In the genomic region with DNA sequence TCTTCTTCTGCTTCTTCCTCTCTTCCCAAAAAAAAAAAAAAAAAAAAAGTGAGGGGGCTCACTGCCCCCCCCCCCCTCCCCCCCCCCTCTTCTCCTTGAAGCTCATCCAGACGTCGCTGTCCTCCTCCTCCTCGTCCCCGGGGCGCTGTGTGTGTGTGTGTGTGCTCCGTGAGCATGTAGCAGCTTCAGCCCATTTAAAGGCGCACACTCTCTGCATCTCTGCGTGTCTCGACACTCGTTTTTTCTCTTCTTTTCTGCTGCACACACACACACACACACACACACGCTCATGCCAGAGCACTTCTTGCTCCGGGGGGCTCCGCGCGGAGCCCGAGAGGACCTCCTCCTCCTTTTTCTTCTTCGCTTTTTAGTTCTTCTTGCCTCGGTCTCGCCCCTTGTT, we compare ENCODE assay signal across 3 worm cellular contexts.
TF ChIP-seq lines count a peak whose summit lies in the region.

No protein-coding gene starts in this region.

TF ChIP-seq in whole organism, L1 larva, 84 proteins besides CTCF, POLR2A, EP300 and RAD21 (continued from another document):
- TF ChIP-seq zag-1 (tag; optimal IDR thresholded peaks at IDR 0.05; lab: Kevin White, UChicago) (peak; percentile 4), tbx-2 (tag; optimal IDR thresholded peaks at IDR 0.05; lab: Kevin White, UChicago) (peak; percentile 34), nhr-19 (GFP tag; conservative IDR thresholded peaks at IDR 0.05; lab: Robert Waterston, UW) (peak; percentile 34), hlh-17 (GFP tag; optimal IDR thresholded peaks at IDR 0.05; lab: Kevin White, UChicago; ENCODE audit: borderline replicate concordance) (no peak), skn-1 (tag; optimal IDR thresholded peaks at IDR 0.05; lab: Kevin White, UChicago) (peak; percentile 24), swsn-7 (tag; optimal IDR thresholded peaks at IDR 0.05; lab: Kevin White, UChicago) (peak; percentile 51), unc-86 (tag; optimal IDR thresholded peaks at IDR 0.05; lab: Kevin White, UChicago) (peak; percentile 76), sox-4 (tag; optimal IDR thresholded peaks at IDR 0.05; lab: Kevin White, UChicago) (no peak), egl-13 (tag; optimal IDR thresholded peaks at IDR 0.05; lab: Kevin White, UChicago) (peak; percentile 8), lsy-2 (tag; optimal IDR thresholded peaks at IDR 0.05; lab: Kevin White, UChicago) (peak; percentile 52 to 62), nhr-85 (tag; lab: Kevin White, UChicago) (peak; percentile 2), efl-1 (optimal IDR thresholded peaks at IDR 0.05; lab: Kevin White, UChicago) (peak; percentile 42 to 57), efl-1 (GFP tag; optimal IDR thresholded peaks at IDR 0.05 in 1 of 2; lab: Kevin White, UChicago) (peak in 1 of 2 experiments; percentile 5), fkh-10 (GFP tag; optimal IDR thresholded peaks at IDR 0.05; lab: Kevin White, UChicago) (peak; percentile 53), lin-35 (GFP tag; optimal IDR thresholded peaks at IDR 0.05; lab: Kevin White, UChicago) (peak in 1 of 2 experiments; percentile 52), ceh-88 (GFP tag; IDR thresholded peaks at IDR 0.05; lab: Robert Waterston, UW) (no peak), nhr-47 (tag; optimal IDR thresholded peaks at IDR 0.05; lab: Kevin White, UChicago) (peak; percentile 66), nhr-28 (tag; optimal IDR thresholded peaks at IDR 0.05; lab: Kevin White, UChicago) (no peak), jun-1 (tag; optimal IDR thresholded peaks at IDR 0.05; lab: Kevin White, UChicago) (no peak), xbp-1 (tag; optimal IDR thresholded peaks at IDR 0.05; lab: Kevin White, UChicago) (peak; percentile 7), isw-1 (GFP tag; IDR thresholded peaks at IDR 0.05; lab: Robert Waterston, UW) (peak; percentile 40), ceh-82 (tag; optimal IDR thresholded peaks at IDR 0.05; lab: Kevin White, UChicago) (peak in 2 of 3 experiments; percentile 47 to 91), unc-130 (tag; optimal IDR thresholded peaks at IDR 0.05; lab: Kevin White, UChicago) (no peak), ama-1 (optimal IDR thresholded peaks at IDR 0.05; lab: Kevin White, UChicago) (no peak), ceh-8 (GFP tag; optimal IDR thresholded peaks at IDR 0.05; lab: Kevin White, UChicago) (peak; percentile 65), ceh-63 (GFP tag; optimal IDR thresholded peaks at IDR 0.05; lab: Kevin White, UChicago) (no peak), nhr-71 (tag; optimal IDR thresholded peaks at IDR 0.05; lab: Kevin White, UChicago) (peak; percentile 55), dsc-1 (tag; optimal IDR thresholded peaks at IDR 0.05; lab: Kevin White, UChicago) (peak; percentile 19), pqm-1 (tag; optimal IDR thresholded peaks at IDR 0.05; lab: Kevin White, UChicago) (no peak), blmp-1 (tag; optimal IDR thresholded peaks at IDR 0.05; lab: Kevin White, UChicago) (no peak), lin-13 (GFP tag; optimal IDR thresholded peaks at IDR 0.05; lab: Kevin White, UChicago) (peak; percentile 27), lir-3 (tag; optimal IDR thresholded peaks at IDR 0.05; lab: Kevin White, UChicago; ENCODE audit: poor library complexity) (no peak)

TF ChIP-seq in whole organism, L2 larva, 48 proteins besides CTCF, POLR2A, EP300 and RAD21 (continued from another document):
- TF ChIP-seq ZK546.5 (tag; optimal IDR thresholded peaks at IDR 0.05; lab: Kevin White, UChicago): no peak
- peak; percentile 30 for TF ChIP-seq Y55F3AM.14 (GFP tag; optimal IDR thresholded peaks at IDR 0.05; lab: Kevin White, UChicago)
- TF ChIP-seq nhr-12 (tag; optimal IDR thresholded peaks at IDR 0.05; lab: Kevin White, UChicago): no peak
- no peak for TF ChIP-seq elt-1 (tag; optimal IDR thresholded peaks at IDR 0.05; lab: Kevin White, UChicago)
- no peak for TF ChIP-seq nhr-23 (tag; optimal IDR thresholded peaks at IDR 0.05; lab: Kevin White, UChicago)
- TF ChIP-seq R02D3.7 (tag; optimal IDR thresholded peaks at IDR 0.05; lab: Kevin White, UChicago): no peak
- no peak for TF ChIP-seq unc-62 (GFP tag; optimal IDR thresholded peaks at IDR 0.05; lab: Kevin White, UChicago)
- TF ChIP-seq C34F6.9 (tag; optimal IDR thresholded peaks at IDR 0.05; lab: Kevin White, UChicago): peak; percentile 77
- no peak for TF ChIP-seq blmp-1 (tag; optimal IDR thresholded peaks at IDR 0.05; lab: Kevin White, UChicago; ENCODE audit: insufficient read depth)
- peak; percentile 24 for TF ChIP-seq lin-13 (GFP tag; optimal IDR thresholded peaks at IDR 0.05; lab: Kevin White, UChicago)
- TF ChIP-seq snpc-4 (tag; optimal IDR thresholded peaks at IDR 0.05; lab: Kevin White, UChicago): peak; percentile 13
- TF ChIP-seq zag-1 (tag; optimal IDR thresholded peaks at IDR 0.05; lab: Kevin White, UChicago): peak; percentile 83
- peak; percentile 39 to 74 for TF ChIP-seq lsy-2 (tag; optimal IDR thresholded peaks at IDR 0.05; lab: Kevin White, UChicago)
- TF ChIP-seq crh-2 (tag; optimal IDR thresholded peaks at IDR 0.05; lab: Kevin White, UChicago): peak; percentile 22
- no peak for TF ChIP-seq mab-5 (tag; optimal IDR thresholded peaks at IDR 0.05; lab: Kevin White, UChicago)

TF ChIP-seq in whole organism, L4 larva, 104 proteins besides CTCF, POLR2A, EP300 and RAD21 (continued from another document):
- TF ChIP-seq Y5F2A.4 (GFP tag; optimal IDR thresholded peaks at IDR 0.05; lab: Kevin White, UChicago) (no peak), nhr-11 (tag; optimal IDR thresholded peaks at IDR 0.05; lab: Kevin White, UChicago) (peak; percentile 42), hmg-1.1 (GFP tag; IDR thresholded peaks at IDR 0.05; lab: Robert Waterston, UW) (peak; percentile 75), fkh-10 (GFP tag; optimal IDR thresholded peaks at IDR 0.05; lab: Kevin White, UChicago) (peak; percentile 38), daf-12 (tag; optimal IDR thresholded peaks at IDR 0.05; lab: Kevin White, UChicago) (no peak), mes-2 (tag; optimal IDR thresholded peaks at IDR 0.05; lab: Kevin White, UChicago; ENCODE audit: poor library complexity, severe bottlenecking) (peak; percentile 46), lsy-2 (tag; optimal IDR thresholded peaks at IDR 0.05; lab: Kevin White, UChicago) (peak; percentile 36 to 76), hlh-30 (tag; optimal IDR thresholded peaks at IDR 0.05; lab: Kevin White, UChicago; ENCODE audit: insufficient read depth) (peak; percentile 64), aha-1 (tag; lab: Kevin White, UChicago) (peak; percentile 94), ctbp-1 (GFP tag; IDR thresholded peaks at IDR 0.05; lab: Robert Waterston, UW) (peak; percentile 66; the same call in 1 of the 2 replicates), php-3 (GFP tag; IDR thresholded peaks at IDR 0.05; lab: Robert Waterston, UW) (no peak), lin-13 (GFP tag; optimal IDR thresholded peaks at IDR 0.05; lab: Kevin White, UChicago) (peak; percentile 20), tra-1 (GFP tag; IDR thresholded peaks at IDR 0.05; lab: Robert Waterston, UW) (no peak), set-16 (GFP tag; IDR thresholded peaks at IDR 0.05; lab: Robert Waterston, UW) (peak; percentile 98), hlh-11 (tag; optimal IDR thresholded peaks at IDR 0.05; lab: Kevin White, UChicago) (peak; percentile 47), gei-8 (GFP tag; optimal IDR thresholded peaks at IDR 0.05; lab: Kevin White, UChicago) (no peak), lin-1 (GFP tag; IDR thresholded peaks at IDR 0.05; lab: Robert Waterston, UW) (no peak), nhr-48 (tag; optimal IDR thresholded peaks at IDR 0.05; lab: Kevin White, UChicago) (no peak), mep-1 (tag; optimal IDR thresholded peaks at IDR 0.05; lab: Kevin White, UChicago) (peak; percentile 83), tag-97 (GFP tag; IDR thresholded peaks at IDR 0.05; lab: Robert Waterston, UW) (no peak), ZK546.5 (tag; optimal IDR thresholded peaks at IDR 0.05; lab: Kevin White, UChicago) (no peak), mxl-2 (GFP tag; conservative IDR thresholded peaks at IDR 0.05; lab: Robert Waterston, UW) (no peak), ceh-62 (tag; optimal IDR thresholded peaks at IDR 0.05; lab: Kevin White, UChicago) (no peak), egl-43 (GFP tag; IDR thresholded peaks at IDR 0.05; lab: Robert Waterston, UW) (peak; percentile 71), zip-2 (tag; optimal IDR thresholded peaks at IDR 0.05; lab: Kevin White, UChicago) (no peak), F44E2.7 (GFP tag; IDR thresholded peaks at IDR 0.05; lab: Robert Waterston, UW) (no peak)
TF ChIP-seq in whole organism, L4 larva: peak in this region for 21.
